Worm (Caenorhabditis elegans) whole organism, early embryonic: ENCODE results near the gene rps-12.
A peak's percentile ranks its signal among the peaks of the same experiment; 100 is the strongest.

ENCODE experiments used
- B0310.2 ChIP-seq: sonication (generic microtip); optimal IDR thresholded peaks from 2 replicates; lab custom pipeline; 2016; ENCODE audit warnings: mild to moderate bottlenecking, missing genetic modification characterization, missing compliant biosample characterization
- F13C5.2 ChIP-seq: sonication (generic microtip); optimal IDR thresholded peaks from 2 replicates; lab custom pipeline; 2017; ENCODE audit warnings: mild to moderate bottlenecking, missing genetic modification characterization, inconsistent platforms, missing compliant biosample characterization
- aly-1 ChIP-seq: sonication (generic microtip); optimal IDR thresholded peaks from 2 replicates; lab custom pipeline; 2016; ENCODE audit warnings: missing genetic modification characterization, missing compliant biosample characterization
- ama-1 ChIP-seq: fragments of 150-350 bp; optimal IDR thresholded peaks from 2 replicates; lab custom pipeline; 2014
- ceh-13 ChIP-seq: fragments of 200-800 bp; sonication (Bioruptor generic); optimal IDR thresholded peaks from 2 replicates; lab custom pipeline; 2018; ENCODE audit warnings: mild to moderate bottlenecking, missing genetic modification characterization, missing compliant biosample characterization
- ceh-36 ChIP-seq: sonication (generic microtip); optimal IDR thresholded peaks from 2 replicates; lab custom pipeline; 2016; ENCODE audit warnings: missing genetic modification characterization, inconsistent platforms, missing compliant biosample characterization
- ets-7 ChIP-seq: sonication (generic microtip); optimal IDR thresholded peaks from 2 replicates; lab custom pipeline; 2016; ENCODE audit warnings: missing genotype, missing genetic modification characterization, missing compliant biosample characterization
- flt-1 ChIP-seq: fragments of 200-800 bp; sonication (Bioruptor generic); IDR thresholded peaks from 2 replicates; pipeline ENCODE4 v1.3.6; 2022; ENCODE audit warnings: missing genetic modification characterization, missing compliant biosample characterization
- hmbx-1 ChIP-seq: sonication (generic microtip); optimal IDR thresholded peaks from 2 replicates; lab custom pipeline; 2016; ENCODE audit warnings: mild to moderate bottlenecking, missing genetic modification characterization, missing compliant biosample characterization
- hmg-4 ChIP-seq: fragments of 200-800 bp; sonication (Bioruptor generic); optimal IDR thresholded peaks from 2 replicates; lab custom pipeline; 2018; ENCODE audit warnings: mild to moderate bottlenecking, missing genetic modification characterization, missing compliant biosample characterization
- hnd-1 ChIP-seq: sonication (generic microtip); optimal IDR thresholded peaks from 2 replicates; lab custom pipeline; 2016; ENCODE audit warnings: missing genetic modification characterization, missing compliant biosample characterization
- pes-1 ChIP-seq: fragments of 200-800 bp; sonication (Bioruptor generic); IDR thresholded peaks from 2 replicates; pipeline ENCODE4 v1.3.6; 2022; ENCODE audit warnings: missing genetic modification reagents, missing genetic modification characterization, missing compliant biosample characterization
- scrt-1 ChIP-seq: fragments of 200-800 bp; sonication (Bioruptor generic); IDR thresholded peaks from 2 replicates; pipeline ENCODE4 v1.3.6; 2022; ENCODE audit warnings: missing genetic modification characterization, missing compliant biosample characterization
- sea-1 ChIP-seq: fragments of 200-800 bp; sonication (Bioruptor generic); conservative IDR thresholded peaks from 2 replicates; pipeline ENCODE4 v1.3.6; 2022; ENCODE audit warnings: missing genetic modification characterization, missing compliant biosample characterization
- tbx-11 ChIP-seq: fragments of 200-800 bp; sonication (Bioruptor generic); IDR thresholded peaks from 2 replicates; pipeline ENCODE4 v1.3.6; 2022; ENCODE audit warnings: missing genetic modification characterization, missing compliant biosample characterization
- tbx-37 ChIP-seq: fragments of 200-800 bp; sonication (Bioruptor generic); conservative IDR thresholded peaks from 2 replicates; pipeline ENCODE4 v1.3.6; 2022; ENCODE audit warnings: missing genetic modification reagents, missing genetic modification characterization, missing compliant biosample characterization
- tra-4 ChIP-seq: sonication (generic microtip); optimal IDR thresholded peaks from 2 replicates; lab custom pipeline; 2017; ENCODE audit warnings: missing genetic modification characterization, missing compliant biosample characterization

The rps-12 gene

DNA sequence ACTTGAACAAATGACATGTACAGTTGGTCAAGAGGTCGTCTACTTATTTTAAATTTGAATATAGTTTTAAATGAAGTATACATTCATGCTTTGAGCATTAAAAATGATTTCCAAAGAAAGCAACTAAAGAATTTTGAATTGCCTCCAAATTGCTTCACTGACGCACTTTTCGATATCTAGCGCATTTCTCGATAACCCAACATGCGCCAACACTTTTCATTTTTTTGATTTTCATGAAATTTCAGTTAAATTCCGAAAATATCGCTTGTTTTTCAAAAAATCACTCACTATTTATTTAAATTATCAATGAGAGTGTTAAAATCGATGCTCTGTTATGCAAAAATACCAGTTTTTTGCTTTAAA, 40.7 kb downstream of the rps-12 start:
- no peak for TF ChIP-seq flt-1 (GFP tag; lab: Robert Waterston, UW)
- TF ChIP-seq sea-1 (GFP tag; lab: Robert Waterston, UW) = no peak
- no peak for TF ChIP-seq B0310.2 (tag; lab: Kevin White, UChicago)
- TF ChIP-seq tra-4 (tag; lab: Kevin White, UChicago) = no peak
- TF ChIP-seq hmg-4 (GFP tag; lab: Kevin White, UChicago) = no peak
- TF ChIP-seq ceh-36 = no peak
- TF ChIP-seq tbx-37 = no peak
- no peak for TF ChIP-seq F13C5.2
- TF ChIP-seq tbx-11 = no peak
- TF ChIP-seq ama-1 (lab: Kevin White, UChicago) = no peak
- no peak for TF ChIP-seq pes-1

DNA sequence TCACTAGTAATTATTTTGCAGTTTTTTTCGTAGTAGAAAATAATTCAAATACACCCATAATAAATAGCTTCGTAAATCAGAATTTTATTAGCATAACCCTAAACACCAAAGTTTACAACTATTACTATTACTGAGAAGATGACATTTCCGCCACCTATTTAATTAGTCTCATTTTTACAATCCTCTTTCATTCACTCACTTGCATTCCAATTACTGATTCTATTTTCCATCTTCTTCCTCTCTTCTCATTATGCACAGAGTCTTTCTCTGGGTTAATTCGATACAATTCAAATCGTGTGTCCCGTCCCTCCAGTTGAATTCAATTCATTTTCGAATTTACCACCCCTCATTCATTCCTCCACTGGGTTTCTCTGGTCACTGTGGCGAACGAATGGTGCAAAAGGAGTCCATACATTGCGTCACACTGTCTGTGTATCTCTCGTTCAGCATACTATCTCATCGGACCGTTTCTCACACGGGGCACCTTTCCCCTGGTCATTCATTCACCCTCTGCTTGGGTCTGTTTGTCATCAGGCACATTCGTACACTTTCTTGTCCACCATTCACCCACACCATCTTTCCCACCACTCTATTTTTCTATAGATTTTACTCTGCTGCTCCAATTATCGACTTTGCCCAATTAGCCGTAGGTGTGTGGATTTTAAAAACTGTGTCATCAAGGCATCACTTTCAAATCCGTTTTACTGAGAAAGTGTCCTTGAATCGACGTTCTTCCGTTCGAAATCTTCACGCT, 41.3 kb downstream of the rps-12 start:
- TF ChIP-seq ceh-13 (no peak), hmg-4 (GFP tag; lab: Kevin White, UChicago) (peak; percentile 27), aly-1 (tag; lab: Kevin White, UChicago) (peak; percentile 51), scrt-1 (GFP tag; lab: Robert Waterston, UW) (0 out of 2 replicates have a peak, but pooled peaks have one; percentile 9)

DNA sequence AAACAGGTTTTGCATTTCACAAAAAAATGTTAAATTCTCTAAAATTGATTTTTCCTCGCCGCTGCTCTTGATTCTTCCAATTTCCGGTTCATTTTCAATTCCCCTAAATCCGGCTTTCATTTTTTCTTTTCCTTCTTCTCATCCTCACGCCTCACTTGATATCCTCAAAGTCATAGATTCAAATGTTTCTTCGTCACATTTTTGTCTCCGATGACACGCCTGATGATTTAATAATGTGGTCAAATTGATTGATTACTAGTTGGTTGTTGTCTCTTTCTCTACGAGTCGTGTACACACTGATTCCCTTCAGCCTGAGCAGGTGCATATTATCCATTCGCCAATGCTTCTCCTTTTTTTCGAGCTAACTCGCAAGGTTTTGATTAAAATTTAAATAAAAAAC, 42.4 kb downstream of the rps-12 start:
- TF ChIP-seq ama-1 (lab: Kevin White, UChicago) = no peak
- no peak for TF ChIP-seq hnd-1 (tag; lab: Kevin White, UChicago)
- TF ChIP-seq tbx-11 = no peak
- no peak for TF ChIP-seq scrt-1 (GFP tag; lab: Robert Waterston, UW)
- no peak for TF ChIP-seq hmbx-1 (tag; lab: Kevin White, UChicago)
- no peak for TF ChIP-seq aly-1 (tag; lab: Kevin White, UChicago)
- no peak for TF ChIP-seq pes-1
- TF ChIP-seq ceh-13 = no peak
- no peak for TF ChIP-seq ets-7 (tag; lab: Kevin White, UChicago)
- TF ChIP-seq hmg-4 (GFP tag; lab: Kevin White, UChicago) = no peak

DNA sequence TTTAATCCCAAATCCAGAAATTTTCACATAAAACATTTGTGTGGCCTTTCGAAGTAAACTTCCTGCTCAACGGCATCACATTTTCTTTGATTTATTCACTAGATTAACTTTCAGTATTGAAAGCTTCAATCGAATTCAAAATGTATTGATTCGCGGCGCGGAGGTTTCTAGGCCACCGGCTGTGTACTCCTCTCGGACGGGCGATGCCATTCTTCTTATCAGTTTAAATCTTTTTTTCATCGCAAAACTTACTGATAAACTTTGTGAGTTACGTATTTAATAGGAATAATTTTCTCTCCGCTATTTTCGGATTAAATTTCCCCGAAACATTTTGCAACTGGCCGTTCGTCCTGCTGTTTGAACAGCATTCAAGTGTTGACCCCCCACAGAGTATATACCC, 42.8 kb downstream of the rps-12 start:
- TF ChIP-seq flt-1 (GFP tag; lab: Robert Waterston, UW) (no peak), hmg-4 (GFP tag; lab: Kevin White, UChicago) (peak; percentile 21), tbx-11 (no peak), tbx-37 (peak; percentile 12; the same call in 1 of the 2 replicates), F13C5.2 (no peak), scrt-1 (GFP tag; lab: Robert Waterston, UW) (no peak), hnd-1 (tag; lab: Kevin White, UChicago) (no peak), pes-1 (no peak), B0310.2 (tag; lab: Kevin White, UChicago) (no peak)

DNA sequence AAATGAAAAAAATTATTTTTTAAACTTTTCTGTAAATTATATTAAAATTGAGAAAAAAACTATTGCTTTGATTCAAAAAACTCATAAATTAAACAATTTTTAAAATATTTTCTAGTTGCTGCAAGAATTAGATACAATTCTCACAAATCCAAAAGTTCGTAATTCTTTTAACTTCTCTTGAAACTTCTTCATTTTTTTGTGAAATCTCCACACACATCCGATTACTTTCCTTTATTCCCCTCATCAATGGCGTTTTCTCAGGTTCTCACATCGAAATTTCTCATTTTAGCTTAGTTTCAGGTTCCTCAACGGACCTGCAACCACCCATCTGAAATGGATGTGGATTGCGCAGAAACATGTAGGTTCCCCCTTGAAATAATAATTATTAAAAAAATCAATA, 43.5 kb downstream of the rps-12 start, which contains the start of gene wrm-1:
TSS of gene wrm-1 (plus strand) at position 301 of the 400 bp plus-strand sequence.
- TF ChIP-seq flt-1 (GFP tag; lab: Robert Waterston, UW) (no peak), ceh-13 (no peak), sea-1 (GFP tag; lab: Robert Waterston, UW) (no peak), ama-1 (lab: Kevin White, UChicago) (no peak), ets-7 (tag; lab: Kevin White, UChicago) (no peak), hmg-4 (GFP tag; lab: Kevin White, UChicago) (no peak), ceh-36 (no peak), pes-1 (no peak), aly-1 (tag; lab: Kevin White, UChicago) (no peak), F13C5.2 (no peak), scrt-1 (GFP tag; lab: Robert Waterston, UW) (no peak)

DNA sequence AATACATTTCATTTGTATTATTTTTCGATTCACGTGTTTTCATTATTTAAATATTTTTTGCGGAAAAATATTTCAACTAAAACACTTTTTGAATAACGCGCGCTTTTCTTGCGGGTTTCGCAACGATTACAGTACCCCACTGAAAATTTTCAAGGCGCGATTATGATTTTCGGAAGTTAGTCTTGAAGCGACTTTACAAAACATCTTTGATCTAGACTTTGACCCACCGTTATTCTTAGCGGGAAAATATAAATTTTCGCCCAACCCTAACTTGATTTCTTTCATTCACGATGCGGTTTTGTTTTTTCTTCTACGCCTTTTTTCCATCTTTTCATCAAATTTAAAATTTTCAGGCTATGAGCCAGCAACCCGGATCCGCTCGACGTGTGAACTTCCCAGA, 48.7 kb downstream of the rps-12 start, which contains the start of gene egg-1:
TSS of gene egg-1 (plus strand) at position 354 of the 400 bp plus-strand sequence.
- no peak for TF ChIP-seq sea-1 (GFP tag; lab: Robert Waterston, UW)
- no peak for TF ChIP-seq ama-1 (lab: Kevin White, UChicago)
- no peak for TF ChIP-seq B0310.2 (tag; lab: Kevin White, UChicago)
- TF ChIP-seq ets-7 (tag; lab: Kevin White, UChicago) = no peak
- TF ChIP-seq flt-1 (GFP tag; lab: Robert Waterston, UW) = no peak
- no peak for TF ChIP-seq hmbx-1 (tag; lab: Kevin White, UChicago)
- TF ChIP-seq tbx-11 = no peak
- no peak for TF ChIP-seq scrt-1 (GFP tag; lab: Robert Waterston, UW)
- TF ChIP-seq aly-1 (tag; lab: Kevin White, UChicago) = no peak

DNA sequence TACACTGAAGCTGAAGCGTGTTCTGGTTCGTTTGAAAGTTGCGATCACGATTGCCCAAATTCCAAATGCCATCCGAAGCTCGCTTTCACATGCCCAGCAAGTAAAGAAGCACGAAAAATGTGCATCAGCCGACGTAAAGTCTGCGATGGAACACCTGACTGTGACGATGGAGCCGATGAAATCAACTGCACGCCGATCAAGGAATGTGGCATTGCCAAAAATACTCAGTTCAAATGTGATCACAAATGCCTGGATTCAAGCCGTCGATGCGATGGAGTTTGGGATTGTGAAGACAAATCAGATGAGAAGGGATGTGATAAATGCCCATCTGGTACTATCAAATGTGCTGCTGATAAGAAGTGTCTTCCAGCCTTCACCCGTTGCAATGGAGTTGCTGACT, 50.3 kb downstream of the rps-12 start:
- TF ChIP-seq aly-1 (tag; lab: Kevin White, UChicago) (no peak), ceh-13 (no peak), tbx-37 (no peak), hmg-4 (GFP tag; lab: Kevin White, UChicago) (no peak), F13C5.2 (no peak), tbx-11 (no peak), ets-7 (tag; lab: Kevin White, UChicago) (no peak), scrt-1 (GFP tag; lab: Robert Waterston, UW) (no peak), tra-4 (tag; lab: Kevin White, UChicago) (no peak)
